Worm (Caenorhabditis elegans): Measurements from ENCODE around the gene nhr-180.

nhr-180 gene

ce11 chrV:676090-676489 lies 8.8 kb upstream of the nhr-180 start:
- no peak for TF ChIP-seq unc-62 (GFP tag; optimal IDR thresholded peaks at IDR 0.05)

ce11 chrV:674213-674612 lies 6.9 kb upstream of the nhr-180 start, which contains the start of gene sru-25:
sru-25 (minus strand) TSS chrV:674313.
- TF ChIP-seq unc-62 (GFP tag; optimal IDR thresholded peaks at IDR 0.05): no peak

DNA sequence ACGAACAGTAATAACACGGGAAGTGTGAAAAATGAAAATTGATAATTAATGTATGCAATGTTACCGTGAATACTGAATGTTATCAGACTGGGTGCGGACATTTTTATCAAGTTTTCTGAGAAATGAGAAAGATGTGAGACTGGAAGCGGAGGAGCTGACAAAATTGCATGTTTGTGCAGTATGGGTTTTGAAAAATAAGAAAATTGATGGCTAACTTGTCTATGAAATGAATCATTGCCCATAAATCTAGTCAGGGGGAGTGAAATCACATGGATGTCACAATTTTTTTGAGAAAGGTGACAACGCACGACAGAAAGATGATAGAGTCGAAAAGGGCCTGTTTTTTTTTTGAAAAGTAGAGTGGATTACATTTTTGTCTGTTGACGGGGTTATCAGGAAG lies 4.0 kb upstream of the nhr-180 start, which contains the start of gene sru-24:
Gene sru-24, minus strand, starts transcription at position 101 of the 400 bp plus-strand sequence.
- no peak for TF ChIP-seq unc-62 (GFP tag; optimal IDR thresholded peaks at IDR 0.05)

- TF ChIP-seq unc-62 (GFP tag; optimal IDR thresholded peaks at IDR 0.05): no peak
Measured at ce11 chrV:664337-664847, 2.9 kb downstream of the nhr-180 start, which contains the start of the genes F31F4.11 and srh-266. F31F4.11 (minus strand) TSS chrV:664437. srh-266 (plus strand) TSS chrV:664797.

DNA sequence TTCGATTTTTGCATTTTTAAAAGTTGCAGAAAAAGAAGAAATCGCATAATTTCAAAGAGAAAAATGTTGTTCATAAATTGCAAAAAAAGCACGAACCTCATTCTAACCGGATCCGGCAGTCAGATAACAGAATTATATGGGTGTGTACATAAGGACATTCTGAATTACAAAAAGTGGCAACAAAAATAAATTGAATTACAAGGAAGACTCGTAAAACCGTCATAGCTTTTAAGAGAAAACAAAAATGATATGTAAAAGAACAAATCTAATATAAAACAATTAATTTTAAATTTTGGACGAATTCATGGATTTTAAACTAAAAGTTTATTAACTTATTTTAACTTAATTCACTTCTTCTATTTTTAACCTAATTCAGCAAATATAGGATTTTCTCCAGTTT lies 7.1 kb downstream of the nhr-180 start, which contains the start of gene F31F4.17:
Gene F31F4.17, minus strand, starts transcription at position 101 of the 400 bp plus-strand sequence.
- TF ChIP-seq unc-62 (GFP tag; optimal IDR thresholded peaks at IDR 0.05): no peak

- no peak for TF ChIP-seq unc-62 (GFP tag; optimal IDR thresholded peaks at IDR 0.05)
Measured at ce11 chrV:657678-658077, 9.6 kb downstream of the nhr-180 start, which contains the start of gene srh-246. srh-246 (minus strand) TSS chrV:657778.

ce11 chrV:655823-656222 lies 11.5 kb downstream of the nhr-180 start, which contains the start of gene srh-245:
srh-245 (minus strand) TSS chrV:655923.
- TF ChIP-seq unc-62 (GFP tag; optimal IDR thresholded peaks at IDR 0.05): no peak

- TF ChIP-seq unc-62 (GFP tag; optimal IDR thresholded peaks at IDR 0.05): no peak
Measured at ce11 chrV:654402-654801, 12.9 kb downstream of the nhr-180 start, which contains the start of gene srj-6. srj-6 (minus strand) TSS chrV:654502.

DNA sequence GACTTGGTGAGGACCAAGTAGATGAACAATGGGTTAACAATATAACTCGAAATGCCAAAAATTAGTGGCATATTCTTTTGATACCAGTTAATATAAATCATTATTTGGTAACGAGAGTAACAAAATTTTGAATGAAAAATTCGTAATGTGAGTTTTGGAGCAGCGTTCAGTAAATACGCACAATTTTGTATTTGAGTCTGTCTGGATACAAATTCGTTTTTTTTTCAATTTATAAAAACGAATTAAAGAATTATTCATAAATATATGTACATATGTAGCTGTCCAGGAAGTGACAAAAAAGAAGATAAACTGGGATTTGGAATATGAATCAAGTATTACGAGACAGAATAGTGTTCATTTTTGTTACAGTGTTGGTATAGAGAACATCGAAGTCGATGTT lies 14.4 kb downstream of the nhr-180 start, which contains the start of gene srj-5:
Gene srj-5, minus strand, starts transcription at position 101 of the 400 bp plus-strand sequence.
- TF ChIP-seq unc-62 (GFP tag; optimal IDR thresholded peaks at IDR 0.05): no peak

- TF ChIP-seq unc-62 (GFP tag; optimal IDR thresholded peaks at IDR 0.05): no peak
Measured at ce11 chrV:646888-647287, 20.4 kb downstream of the nhr-180 start, which contains the start of gene ugt-42. ugt-42 (plus strand) TSS chrV:647188.

- no peak for TF ChIP-seq unc-62 (GFP tag; optimal IDR thresholded peaks at IDR 0.05)
Measured at ce11 chrV:646129-646528, 21.2 kb downstream of the nhr-180 start, which contains the start of gene F48G7.12. F48G7.12 (minus strand) TSS chrV:646229.

DNA sequence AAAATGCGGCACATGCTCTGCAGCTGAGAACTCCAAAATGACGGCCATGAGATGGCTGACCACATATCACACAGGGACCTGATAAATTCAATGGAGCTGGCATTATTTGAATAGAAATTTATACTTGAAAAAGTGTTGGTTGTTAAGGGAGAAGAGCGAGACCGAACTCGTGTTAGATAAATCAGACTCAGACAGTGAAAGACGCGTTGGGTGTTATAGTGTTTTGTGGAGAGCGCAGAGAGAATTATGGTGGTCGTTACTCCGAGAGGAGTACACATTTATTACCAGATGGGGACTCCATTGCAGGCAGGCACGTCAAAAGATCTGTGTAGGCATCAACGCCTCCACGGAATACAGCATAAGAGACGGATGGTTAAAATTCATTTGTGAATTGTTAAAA lies 24.6 kb downstream of the nhr-180 start, which contains the start of gene nhr-190:
Gene nhr-190, minus strand, starts transcription at position 175 of the 400 bp plus-strand sequence.
- TF ChIP-seq unc-62 (GFP tag; optimal IDR thresholded peaks at IDR 0.05): no peak

DNA sequence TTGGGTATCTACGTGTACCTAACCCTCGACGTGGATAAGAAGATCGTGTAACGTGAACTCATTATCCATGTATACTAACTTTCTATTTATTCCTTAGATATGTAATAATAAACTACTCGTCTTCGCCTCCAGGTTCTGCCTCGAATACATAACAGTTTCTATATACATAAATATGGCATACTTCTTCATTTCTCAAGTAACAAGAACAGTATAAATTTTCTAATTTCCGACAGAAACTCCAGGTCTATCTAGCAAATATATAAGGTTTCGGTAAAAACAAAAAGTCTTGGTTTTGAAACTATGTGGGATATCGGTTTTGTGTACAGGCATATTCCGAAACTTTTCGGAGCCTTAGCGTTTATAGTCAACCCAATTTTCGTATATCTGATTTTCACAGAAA lies 29.0 kb downstream of the nhr-180 start, which contains the start of gene srj-37:
Gene srj-37, plus strand, starts transcription at position 301 of the 400 bp plus-strand sequence.
- no peak for TF ChIP-seq unc-62 (GFP tag; optimal IDR thresholded peaks at IDR 0.05)

ce11 chrV:636281-636680 lies 31.0 kb downstream of the nhr-180 start, which contains the start of gene pals-31:
pals-31 (plus strand) TSS chrV:636581.
- no peak for TF ChIP-seq unc-62 (GFP tag; optimal IDR thresholded peaks at IDR 0.05)

DNA sequence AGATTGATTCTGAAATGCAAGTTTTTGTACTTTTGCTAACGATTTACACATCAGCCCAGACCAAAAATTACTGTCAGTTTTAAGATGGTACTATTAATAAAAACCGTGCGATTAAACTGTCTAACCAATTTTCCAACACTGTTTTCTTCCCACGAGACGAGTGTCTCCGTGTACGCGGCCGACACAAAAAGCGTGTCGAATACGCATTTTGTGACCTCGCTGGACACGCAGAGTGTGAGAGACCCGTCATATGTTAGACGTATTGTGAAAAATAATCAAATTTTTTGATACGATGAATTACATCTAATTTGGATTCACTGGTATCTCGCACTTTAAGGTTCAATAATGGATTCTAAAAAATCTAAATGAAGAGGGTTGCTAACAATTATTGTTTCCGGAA lies 31.7 kb downstream of the nhr-180 start:
- TF ChIP-seq unc-62 (GFP tag; optimal IDR thresholded peaks at IDR 0.05): no peak

DNA sequence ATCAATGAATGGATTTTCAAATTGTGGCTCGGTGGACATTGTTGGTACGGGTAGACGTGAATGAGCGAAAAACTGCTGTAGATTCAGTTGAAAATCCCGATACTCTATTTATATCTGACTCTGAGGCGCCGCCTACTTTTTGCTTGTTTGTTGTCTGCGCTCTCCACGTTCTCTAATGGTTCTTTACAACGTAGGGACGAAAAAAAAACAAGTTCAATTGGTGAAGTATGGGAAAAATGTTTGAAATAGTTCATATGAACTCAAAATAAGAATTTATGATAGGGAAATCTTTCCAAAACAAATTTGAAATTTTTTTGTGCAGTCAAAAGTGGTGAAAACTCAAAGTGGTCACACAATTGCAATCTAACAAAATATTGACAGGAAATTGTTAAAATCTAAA lies 32.5 kb downstream of the nhr-180 start, which contains the start of gene F48G7.10:
Gene F48G7.10, minus strand, starts transcription at position 101 of the 400 bp plus-strand sequence.
- TF ChIP-seq unc-62 (GFP tag; optimal IDR thresholded peaks at IDR 0.05): no peak

DNA sequence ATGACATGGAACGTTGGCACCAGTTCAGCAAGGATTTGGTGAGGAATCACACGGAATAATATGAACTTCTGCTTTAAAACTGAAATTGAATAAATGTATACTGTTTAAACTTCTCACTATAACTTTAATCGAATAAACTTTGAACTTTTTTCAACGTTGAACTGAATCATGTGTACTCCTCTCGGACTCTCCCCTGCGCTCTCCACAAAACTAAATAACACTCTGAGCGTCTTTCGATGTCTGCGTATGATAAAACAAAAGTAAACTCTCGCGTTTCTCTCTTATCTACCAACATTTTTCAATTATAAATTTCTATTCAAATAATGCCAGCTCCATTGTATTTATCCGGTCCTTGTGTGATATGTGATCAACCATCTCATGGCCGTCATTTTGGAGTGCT lies 35.5 kb downstream of the nhr-180 start:
- no peak for TF ChIP-seq unc-62 (GFP tag; optimal IDR thresholded peaks at IDR 0.05)
